Fruit fly (Drosophila melanogaster) whole organism, prepupa: ENCODE measurements around the gene drm.

Experiments
- Blimp-1 ChIP-seq: fragments of 200-800 bp; sonication (Bioruptor generic); optimal IDR thresholded peaks from 3 replicates; lab custom pipeline; 2017; ENCODE audit warnings: missing biosample characterization, missing genetic modification characterization, mild to moderate bottlenecking, moderate library complexity, missing genetic modification reagents
- CG10669 ChIP-seq: fragments of 200-800 bp; sonication (Bioruptor generic); optimal IDR thresholded peaks from 3 replicates; lab custom pipeline; 2018; ENCODE audit warnings: missing biosample characterization, mild to moderate bottlenecking, missing genetic modification characterization, moderate library complexity
- CG11294 ChIP-seq: fragments of 200-800 bp; sonication (Bioruptor generic); IDR thresholded peaks from 2 replicates; pipeline ENCODE4 v1.3.6; 2022; ENCODE audit warnings: missing biosample characterization, missing genetic modification characterization
- CG11902 ChIP-seq: fragments of 200-800 bp; sonication (Bioruptor generic); optimal IDR thresholded peaks from 3 replicates; lab custom pipeline; 2016; ENCODE audit warnings: missing biosample characterization, missing genetic modification characterization
- CG3919 ChIP-seq: fragments of 200-800 bp; sonication (Bioruptor generic); optimal IDR thresholded peaks from 3 replicates; lab custom pipeline; 2016; ENCODE audit warnings: missing biosample characterization, missing genetic modification characterization
- CG4318 ChIP-seq: fragments of 200-800 bp; sonication (Bioruptor generic); optimal IDR thresholded peaks from 3 replicates; lab custom pipeline; 2017; ENCODE audit warnings: missing biosample characterization, mild to moderate bottlenecking, missing genetic modification characterization
- CG6163 ChIP-seq: fragments of 200-800 bp; sonication (Bioruptor generic); IDR thresholded peaks from 3 replicates; pipeline ENCODE4 v1.3.6; 2022; ENCODE audit warnings: missing biosample characterization, missing genetic modification characterization
- CG6792 ChIP-seq: fragments of 200-800 bp; sonication (Bioruptor generic); optimal IDR thresholded peaks from 3 replicates; lab custom pipeline; 2016; ENCODE audit warnings: missing biosample characterization, missing genetic modification characterization
- CG6808 ChIP-seq: fragments of 200-800 bp; sonication (Bioruptor generic); optimal IDR thresholded peaks from 3 replicates; lab custom pipeline; 2017; ENCODE audit warnings: missing biosample characterization, missing genetic modification characterization, mild to moderate bottlenecking, moderate library complexity, missing genetic modification reagents
- CG6854 ChIP-seq: fragments of 200-800 bp; sonication (Bioruptor generic); optimal IDR thresholded peaks from 2 replicates; lab custom pipeline; 2017; ENCODE audit warnings: missing biosample characterization, mild to moderate bottlenecking, missing genetic modification characterization
- CG7368 ChIP-seq: fragments of 200-800 bp; sonication (Bioruptor generic); optimal IDR thresholded peaks from 3 replicates; lab custom pipeline; 2016; ENCODE audit warnings: missing biosample characterization, missing genetic modification characterization
- CG8119 ChIP-seq: fragments of 200-800 bp; sonication (Bioruptor generic); IDR thresholded peaks from 3 replicates; pipeline ENCODE4 v1.3.6; 2022; ENCODE audit warnings: missing biosample characterization, missing genetic modification characterization
- CG8319 ChIP-seq: fragments of 200-800 bp; sonication (Bioruptor generic); optimal IDR thresholded peaks from 3 replicates; lab custom pipeline; 2016; ENCODE audit warnings: missing biosample characterization, missing genetic modification characterization
- Eip75B ChIP-seq: fragments of 200-800 bp; sonication (Bioruptor generic); optimal IDR thresholded peaks from 3 replicates; lab custom pipeline; 2016; ENCODE audit warnings: missing biosample characterization, missing genetic modification characterization
- Eip78C ChIP-seq: fragments of 200-800 bp; sonication (Bioruptor generic); peaks from one replicate; lab custom pipeline; 2016; ENCODE audit warnings: missing biosample characterization, missing genetic modification characterization
- Ets21C ChIP-seq: fragments of 200-800 bp; sonication (Bioruptor generic); optimal IDR thresholded peaks from 3 replicates; lab custom pipeline; 2016; ENCODE audit warnings: missing biosample characterization, missing genetic modification characterization
- Hr39 ChIP-seq: fragments of 200-800 bp; sonication (Bioruptor generic); optimal IDR thresholded peaks from 2 replicates; lab custom pipeline; 2016; ENCODE audit warnings: missing biosample characterization, missing genetic modification characterization
- Hr4 ChIP-seq: fragments of 200-800 bp; sonication (Bioruptor generic); optimal IDR thresholded peaks from 3 replicates; lab custom pipeline; 2016; ENCODE audit warnings: missing biosample characterization, missing genetic modification characterization
- OdsH ChIP-seq: fragments of 200-800 bp; sonication (Bioruptor generic); optimal IDR thresholded peaks from 3 replicates; lab custom pipeline; 2016; ENCODE audit warnings: missing biosample characterization, missing genetic modification characterization
- Smox ChIP-seq: fragments of 200-800 bp; sonication (Bioruptor generic); optimal IDR thresholded peaks from 3 replicates; lab custom pipeline; 2016; ENCODE audit warnings: missing biosample characterization, missing genetic modification characterization
- Sox102F ChIP-seq: fragments of 200-800 bp; sonication (Bioruptor generic); optimal IDR thresholded peaks from 2 replicates; lab custom pipeline; 2016; ENCODE audit warnings: missing biosample characterization, mild to moderate bottlenecking, missing genetic modification characterization
- Sox14 ChIP-seq: fragments of 200-800 bp; sonication (Bioruptor generic); optimal IDR thresholded peaks from 3 replicates; lab custom pipeline; 2016; ENCODE audit warnings: missing biosample characterization, missing genetic modification characterization
- achi ChIP-seq: fragments of 200-800 bp; sonication (Bioruptor generic); optimal IDR thresholded peaks from 3 replicates; lab custom pipeline; 2016; ENCODE audit warnings: missing biosample characterization, missing genetic modification characterization
- acj6 ChIP-seq: fragments of 200-800 bp; sonication (Bioruptor generic); optimal IDR thresholded peaks from 3 replicates; lab custom pipeline; 2016; ENCODE audit warnings: missing biosample characterization, missing genetic modification characterization
- dsx ChIP-seq: fragments of 200-800 bp; optimal IDR thresholded peaks from 3 replicates; lab custom pipeline; 2019; ENCODE audit warnings: missing biosample characterization, mild to moderate bottlenecking, missing genetic modification characterization, moderate library complexity; ENCODE audit not compliant: poor library complexity, severe bottlenecking
- eg ChIP-seq: fragments of 200-800 bp; sonication (Bioruptor generic); IDR thresholded peaks from 3 replicates; pipeline ENCODE4 v1.3.6; 2022; ENCODE audit warnings: missing biosample characterization, missing genetic modification characterization
- esn ChIP-seq: fragments of 200-800 bp; sonication (Bioruptor generic); optimal IDR thresholded peaks from 2 replicates; lab custom pipeline; 2016; ENCODE audit warnings: missing biosample characterization, mild to moderate bottlenecking, missing genetic modification characterization, moderate library complexity
- fd59A ChIP-seq: fragments of 200-800 bp; sonication (Bioruptor generic); optimal IDR thresholded peaks from 2 replicates; lab custom pipeline; 2017; ENCODE audit warnings: missing biosample characterization, mild to moderate bottlenecking, missing genetic modification characterization, missing genetic modification reagents
- fd85E ChIP-seq: fragments of 200-800 bp; sonication (Bioruptor generic); optimal IDR thresholded peaks from 3 replicates; lab custom pipeline; 2016; ENCODE audit warnings: missing biosample characterization, missing genetic modification characterization
- fkh ChIP-seq: fragments of 200-800 bp; sonication (Bioruptor generic); optimal IDR thresholded peaks from 3 replicates; lab custom pipeline; 2017; ENCODE audit warnings: missing biosample characterization, mild to moderate bottlenecking, missing genetic modification characterization, moderate library complexity
- lz ChIP-seq: fragments of 200-800 bp; sonication (Bioruptor generic); optimal IDR thresholded peaks from 3 replicates; lab custom pipeline; 2016; ENCODE audit warnings: missing biosample characterization, missing genetic modification characterization
- pdm3 ChIP-seq: fragments of 200-800 bp; sonication (Bioruptor generic); optimal IDR thresholded peaks from 3 replicates; lab custom pipeline; 2016; ENCODE audit warnings: missing biosample characterization, missing genetic modification characterization
- salr ChIP-seq, 2 experiments: fragments of 200-800 bp; sonication (Bioruptor generic); optimal IDR thresholded peaks; 3 replicates each; lab custom pipeline; 2016 to 2018; ENCODE audit warnings: missing biosample characterization in 2 of 2, missing genetic modification characterization in 2 of 2, mild to moderate bottlenecking in 1 of 2
- ss ChIP-seq, 2 experiments: fragments of 200-800 bp; sonication (Bioruptor generic); optimal IDR thresholded peaks; 2 replicates in 1 of 2; 3 replicates in 1 of 2; lab custom pipeline; 2017 to 2018; ENCODE audit warnings: mild to moderate bottlenecking in 2 of 2, missing biosample characterization in 2 of 2, missing genetic modification characterization in 2 of 2, moderate library complexity in 1 of 2
- svp ChIP-seq: fragments of 200-800 bp; sonication (Bioruptor generic); peaks from one replicate; lab custom pipeline; 2016; ENCODE audit warnings: missing biosample characterization, missing genetic modification characterization
- topi ChIP-seq: fragments of 200-800 bp; sonication (Bioruptor generic); optimal IDR thresholded peaks from 3 replicates; lab custom pipeline; 2016; ENCODE audit warnings: missing biosample characterization, missing genetic modification characterization

drm gene

dm6 chr2L:3543062-3543461 lies 4.0 kb downstream of the drm start (continued):
- TF ChIP-seq eg (no peak), CG6163 (GFP tag; lab: Robert Waterston, UW) (no peak), CG11902 (GFP tag; lab: Kevin White, UChicago) (no peak), achi (GFP tag; lab: Kevin White, UChicago) (no peak), fkh (GFP tag; lab: Kevin White, UChicago) (no peak), OdsH (GFP tag; lab: Kevin White, UChicago) (no peak), Eip78C (peak; percentile 49), CG8119 (no peak), acj6 (GFP tag; lab: Kevin White, UChicago) (no peak), topi (GFP tag; lab: Kevin White, UChicago) (peak; percentile 19), pdm3 (no peak), CG4318 (GFP tag; lab: Kevin White, UChicago) (no peak), Smox (GFP tag; lab: Kevin White, UChicago) (peak; percentile 32), Hr39 (GFP tag; lab: Kevin White, UChicago) (no peak), CG6792 (GFP tag; lab: Kevin White, UChicago) (peak; percentile 11), fd59A (GFP tag; lab: Kevin White, UChicago) (no peak), CG10669 (GFP tag; lab: Kevin White, UChicago) (no peak), CG6854 (GFP tag; lab: Kevin White, UChicago) (no peak), Ets21C (GFP tag; lab: Kevin White, UChicago) (no peak), Sox102F (GFP tag; lab: Kevin White, UChicago) (peak; percentile 34), CG8319 (GFP tag; lab: Kevin White, UChicago) (no peak), CG11294 (no peak), svp (GFP tag; lab: Kevin White, UChicago) (peak; percentile 76), ss (GFP tag; optimal IDR thresholded peaks at IDR 0.05; lab: Kevin White, UChicago) (no peak), Eip75B (GFP tag; lab: Kevin White, UChicago) (no peak), CG3919 (GFP tag; lab: Kevin White, UChicago) (peak; percentile 4), CG7368 (GFP tag; lab: Kevin White, UChicago) (no peak), esn (peak; percentile 40), fd85E (GFP tag; lab: Kevin White, UChicago) (no peak), dsx (GFP tag; lab: Kevin White, UChicago) (no peak), salr (GFP tag; optimal IDR thresholded peaks at IDR 0.05; lab: Kevin White, UChicago) (no peak), Blimp-1 (no peak), CG6808 (GFP tag; lab: Kevin White, UChicago) (no peak)
- TF ChIP-seq, all 60 proteins: peak for 10

dm6 chr2L:3545033-3545666 lies 6.1 kb downstream of the drm start:
- TF ChIP-seq svp (GFP tag; lab: Kevin White, UChicago) (peak; percentile 75), Ets21C (GFP tag; lab: Kevin White, UChicago) (no peak), lz (GFP tag; lab: Kevin White, UChicago) (no peak), CG6163 (GFP tag; lab: Robert Waterston, UW) (0 out of 3 replicates have a peak, but pooled peaks have one; percentile 42)

DNA sequence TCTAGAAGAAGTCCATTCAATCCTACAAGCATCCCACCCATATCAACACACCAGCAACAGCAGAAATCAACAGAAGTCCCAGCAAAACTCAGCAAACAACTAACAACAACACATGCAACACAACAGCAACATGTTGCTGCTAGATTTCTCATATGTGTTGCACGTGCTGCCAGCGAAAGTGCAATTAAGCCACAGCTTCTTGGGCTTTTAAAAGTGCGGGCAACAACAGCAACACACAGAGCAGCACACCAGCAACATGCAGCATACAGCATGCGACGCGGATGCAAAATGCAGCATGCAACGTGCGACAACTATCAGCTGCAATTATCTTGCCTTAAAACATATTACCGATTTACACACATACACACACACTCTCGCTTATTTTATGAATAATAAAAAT lies 8.5 kb downstream of the drm start:
- TF ChIP-seq CG3919 (GFP tag; lab: Kevin White, UChicago) (peak; percentile 59), eg (no peak)

DNA sequence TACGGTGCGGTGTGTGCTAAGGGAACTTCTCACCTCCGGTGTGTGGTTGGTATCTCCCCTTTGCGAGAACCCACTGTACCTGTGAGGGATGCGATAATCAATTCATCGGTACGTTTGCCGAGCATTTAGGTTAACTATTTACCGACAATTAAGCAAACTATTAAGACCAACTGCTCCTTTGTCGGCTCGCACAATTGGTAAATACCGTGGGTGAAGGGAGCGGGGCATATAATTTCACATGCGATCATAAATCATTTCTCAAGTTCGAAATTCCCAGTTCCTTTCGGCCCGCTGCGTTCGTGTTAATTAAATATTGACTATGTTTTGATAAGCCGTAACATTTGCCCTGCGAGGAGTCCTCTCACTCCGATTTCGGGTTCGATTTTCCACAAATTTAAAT lies 9.8 kb downstream of the drm start:
- TF ChIP-seq Sox14 (GFP tag; lab: Kevin White, UChicago): no peak
- no peak for TF ChIP-seq Hr4 (GFP tag; lab: Kevin White, UChicago)
- no peak for TF ChIP-seq fd59A (GFP tag; lab: Kevin White, UChicago)
- no peak for TF ChIP-seq CG6808 (GFP tag; lab: Kevin White, UChicago)
- TF ChIP-seq topi (GFP tag; lab: Kevin White, UChicago): no peak
- TF ChIP-seq Sox102F (GFP tag; lab: Kevin White, UChicago): no peak
- peak; percentile 81 for TF ChIP-seq fkh (GFP tag; lab: Kevin White, UChicago)
- no peak for TF ChIP-seq CG4318 (GFP tag; lab: Kevin White, UChicago)
